Worm (Caenorhabditis elegans) whole organism, young adult: Measurements from ENCODE around the gene R102.11.

ENCODE experiments used
- C06A6.2 ChIP-seq: fragments of 200-800 bp; sonication (Bioruptor generic); conservative IDR thresholded peaks from 2 replicates; pipeline ENCODE4 v1.3.6; 2022; ENCODE audit warnings: missing genetic modification characterization, missing compliant biosample characterization
- F57A8.1 ChIP-seq: fragments of 200-800 bp; sonication (Bioruptor generic); optimal IDR thresholded peaks from 2 replicates; lab custom pipeline; 2018; ENCODE audit warnings: mild to moderate bottlenecking, missing genetic modification characterization, moderate library complexity, missing compliant biosample characterization
- ceh-58 ChIP-seq: fragments of 200-800 bp; sonication (Bioruptor generic); IDR thresholded peaks from 2 replicates; pipeline ENCODE4 v1.3.6; 2022; ENCODE audit warnings: missing genetic modification characterization, missing compliant biosample characterization
- dpl-1 ChIP-seq: fragments of 150-350 bp; optimal IDR thresholded peaks from 2 replicates; lab custom pipeline; 2014; ENCODE audit warnings: missing biosample characterization, missing genetic modification reagents, missing genetic modification characterization
- fkh-3 ChIP-seq: sonication (generic microtip); optimal IDR thresholded peaks from 2 replicates; lab custom pipeline; 2016; ENCODE audit warnings: mild to moderate bottlenecking, missing genetic modification characterization, missing compliant biosample characterization
- lin-40 ChIP-seq: sonication (generic microtip); optimal IDR thresholded peaks from 2 replicates; lab custom pipeline; 2016; ENCODE audit warnings: missing genetic modification characterization, mild to moderate bottlenecking, missing compliant biosample characterization, missing genotype, missing genetic modification reagents
- madf-6 ChIP-seq: fragments of 200-800 bp; sonication (Bioruptor generic); IDR thresholded peaks from 2 replicates; pipeline ENCODE4 v1.3.6; 2022; ENCODE audit warnings: missing genetic modification reagents, missing genetic modification characterization, missing compliant biosample characterization
- nfyb-1 ChIP-seq: fragments of 200-800 bp; sonication (Bioruptor generic); IDR thresholded peaks from 2 replicates; pipeline ENCODE4 v1.3.6; 2022; ENCODE audit warnings: missing genetic modification reagents, missing genetic modification characterization, missing compliant biosample characterization
- sptf-2 ChIP-seq: fragments of 200-800 bp; sonication (Bioruptor generic); optimal IDR thresholded peaks from 2 replicates; lab custom pipeline; 2018; ENCODE audit warnings: mild to moderate bottlenecking, missing genetic modification characterization, missing compliant biosample characterization
- unc-130 ChIP-seq: sonication (generic microtip); optimal IDR thresholded peaks from 2 replicates; lab custom pipeline; 2016; ENCODE audit warnings: missing genetic modification reagents, missing genetic modification characterization, missing compliant biosample characterization
- zfh-2 ChIP-seq: fragments of 200-800 bp; sonication (Bioruptor generic); conservative IDR thresholded peaks from 2 replicates; pipeline ENCODE4 v1.3.6; 2022; ENCODE audit warnings: missing genetic modification reagents, missing genetic modification characterization, missing compliant biosample characterization
- ztf-25 ChIP-seq: fragments of 200-800 bp; sonication (Bioruptor generic); IDR thresholded peaks from 2 replicates; pipeline ENCODE4 v1.3.6; 2022; ENCODE audit warnings: missing genetic modification reagents, missing genetic modification characterization, missing compliant biosample characterization

ce11 chrIV:10699660-10700059, at the start of gene R102.11:
- TF ChIP-seq ztf-25 (GFP tag; lab: Robert Waterston, UW): no peak
- TF ChIP-seq lin-40 (tag; lab: Kevin White, UChicago): no peak
- TF ChIP-seq madf-6 (GFP tag; lab: Robert Waterston, UW): no peak
- no peak for TF ChIP-seq unc-130
- no peak for TF ChIP-seq nfyb-1 (GFP tag; lab: Robert Waterston, UW)
- no peak for TF ChIP-seq sptf-2 (GFP tag; lab: Kevin White, UChicago)
- no peak for TF ChIP-seq ceh-58 (GFP tag; lab: Robert Waterston, UW)
- TF ChIP-seq F57A8.1 (GFP tag; lab: Kevin White, UChicago): no peak
- TF ChIP-seq zfh-2 (GFP tag; lab: Robert Waterston, UW): no peak
- TF ChIP-seq C06A6.2 (GFP tag; lab: Robert Waterston, UW): no peak
- no peak for TF ChIP-seq dpl-1 (GFP tag; lab: Kevin White, UChicago)
- no peak for TF ChIP-seq fkh-3 (tag; lab: Kevin White, UChicago)
